Worm (Caenorhabditis elegans) whole organism, mixed stage, embryonic: ENCODE measurements around the gene ncs-5.

Experiments
- M03D4.4 ChIP-seq: sonication (generic microtip); optimal IDR thresholded peaks from 2 replicates; lab custom pipeline; 2017; ENCODE audit warnings: mild to moderate bottlenecking, missing genetic modification characterization, missing compliant biosample characterization
- bed-3 ChIP-seq: fragments of 200-800 bp; sonication (Bioruptor generic); optimal IDR thresholded peaks from 3 replicates; lab custom pipeline; 2018; ENCODE audit warnings: mild to moderate bottlenecking, missing genetic modification characterization, moderate library complexity, missing compliant biosample characterization
- blmp-1 ChIP-seq: fragments of 150-350 bp; optimal IDR thresholded peaks from 2 replicates; lab custom pipeline; 2014; ENCODE audit warnings: missing biosample characterization, missing genetic modification characterization
- ceh-39 ChIP-seq: fragments of 150-350 bp; optimal IDR thresholded peaks from 2 replicates; lab custom pipeline; 2014; ENCODE audit warnings: missing biosample characterization, missing genetic modification characterization
- ceh-43 ChIP-seq: fragments of 200-800 bp; sonication (Bioruptor generic); optimal IDR thresholded peaks from 2 replicates; lab custom pipeline; 2018; ENCODE audit warnings: mild to moderate bottlenecking, missing genetic modification characterization, moderate library complexity, missing compliant biosample characterization
- ceh-83 ChIP-seq: fragments of 200-800 bp; sonication (Bioruptor generic); optimal IDR thresholded peaks from 2 replicates; lab custom pipeline; 2018; ENCODE audit warnings: mild to moderate bottlenecking, missing genetic modification characterization, missing compliant biosample characterization
- cnd-1 ChIP-seq: fragments of 200-800 bp; sonication (Bioruptor generic); optimal IDR thresholded peaks from 2 replicates; lab custom pipeline; 2018; ENCODE audit warnings: mild to moderate bottlenecking, missing genetic modification characterization, missing compliant biosample characterization
- drap-1 ChIP-seq: fragments of 200-800 bp; sonication (Bioruptor generic); optimal IDR thresholded peaks from 3 replicates; lab custom pipeline; 2018; ENCODE audit warnings: mild to moderate bottlenecking, missing genetic modification characterization, missing compliant biosample characterization
- elt-1 ChIP-seq: sonication (generic microtip); optimal IDR thresholded peaks from 2 replicates; lab custom pipeline; 2017; ENCODE audit warnings: missing genetic modification characterization, mild to moderate bottlenecking, missing compliant biosample characterization, antibody characterized with exemption, moderate library complexity, borderline replicate concordance; ENCODE audit not compliant: insufficient read depth
- elt-3 ChIP-seq: fragments of 150-350 bp; optimal IDR thresholded peaks from 2 replicates; lab custom pipeline; 2014; ENCODE audit warnings: missing biosample characterization, missing genetic modification characterization
- flh-1 ChIP-seq: fragments of 200-800 bp; sonication (Bioruptor generic); optimal IDR thresholded peaks from 2 replicates; lab custom pipeline; 2018; ENCODE audit warnings: mild to moderate bottlenecking, missing genetic modification characterization, moderate library complexity, missing compliant biosample characterization
- ham-2 ChIP-seq: fragments of 200-800 bp; sonication (Bioruptor generic); optimal IDR thresholded peaks from 2 replicates; lab custom pipeline; 2018; ENCODE audit warnings: mild to moderate bottlenecking, missing genetic modification characterization, missing compliant biosample characterization
- hlh-1 ChIP-seq: fragments of 150-350 bp; optimal IDR thresholded peaks from 2 replicates; lab custom pipeline; 2014; ENCODE audit warnings: missing biosample characterization, missing genetic modification reagents, missing genetic modification characterization
- lin-13 ChIP-seq: fragments of 150-350 bp; optimal IDR thresholded peaks from 2 replicates; lab custom pipeline; 2014; ENCODE audit warnings: missing biosample characterization, missing genetic modification characterization
- lin-32 ChIP-seq: fragments of 200-800 bp; sonication (Bioruptor generic); optimal IDR thresholded peaks from 2 replicates; lab custom pipeline; 2018; ENCODE audit warnings: mild to moderate bottlenecking, missing genetic modification characterization, missing compliant biosample characterization
- lsy-2 ChIP-seq: fragments of 150-350 bp; optimal IDR thresholded peaks from 2 replicates; lab custom pipeline; 2014; ENCODE audit warnings: missing biosample characterization, missing genetic modification characterization
- mab-5 ChIP-seq: fragments of 150-350 bp; optimal IDR thresholded peaks from 2 replicates; lab custom pipeline; 2014; ENCODE audit warnings: missing biosample characterization, missing genetic modification characterization
- mep-1 ChIP-seq: fragments of 150-350 bp; optimal IDR thresholded peaks from 2 replicates; lab custom pipeline; 2017; ENCODE audit warnings: missing biosample characterization, missing genetic modification reagents, missing genetic modification characterization, inconsistent platforms
- nhr-12 ChIP-seq: fragments of 150-350 bp; optimal IDR thresholded peaks from 2 replicates; lab custom pipeline; 2014; ENCODE audit warnings: missing biosample characterization, missing genetic modification characterization
- nhr-2 ChIP-seq: fragments of 150-350 bp; optimal IDR thresholded peaks from 2 replicates; lab custom pipeline; 2014; ENCODE audit warnings: missing biosample characterization, missing genetic modification characterization
- nhr-237 ChIP-seq: fragments of 150-350 bp; optimal IDR thresholded peaks from 2 replicates; lab custom pipeline; 2014; ENCODE audit warnings: missing biosample characterization, missing genetic modification characterization
- nhr-28 ChIP-seq: fragments of 150-350 bp; optimal IDR thresholded peaks from 2 replicates; lab custom pipeline; 2014; ENCODE audit warnings: missing biosample characterization, missing genetic modification characterization
- nhr-76 ChIP-seq: sonication (generic microtip); optimal IDR thresholded peaks from 2 replicates; lab custom pipeline; 2017; ENCODE audit warnings: missing biosample characterization, missing genetic modification characterization
- pha-4 ChIP-seq: fragments of 150-350 bp; optimal IDR thresholded peaks from 2 replicates; lab custom pipeline; 2018; ENCODE audit warnings: missing biosample characterization, missing genetic modification reagents, missing genetic modification characterization
- sem-2 ChIP-seq: fragments of 200-800 bp; sonication (Bioruptor generic); optimal IDR thresholded peaks from 2 replicates; lab custom pipeline; 2018; ENCODE audit warnings: mild to moderate bottlenecking, missing genetic modification characterization, missing compliant biosample characterization
- snpc-4 ChIP-seq: fragments of 150-350 bp; optimal IDR thresholded peaks from 2 replicates; lab custom pipeline; 2014; ENCODE audit warnings: missing biosample characterization, missing genetic modification characterization
- sptf-1 ChIP-seq: sonication (generic microtip); optimal IDR thresholded peaks from 2 replicates; lab custom pipeline; 2017; ENCODE audit warnings: mild to moderate bottlenecking, missing genetic modification characterization, moderate library complexity, missing compliant biosample characterization
- tbx-8 ChIP-seq: fragments of 200-800 bp; sonication (Bioruptor generic); optimal IDR thresholded peaks from 2 replicates; lab custom pipeline; 2018; ENCODE audit warnings: mild to moderate bottlenecking, missing genetic modification characterization, moderate library complexity, missing compliant biosample characterization
- unc-120 ChIP-seq: sonication (generic microtip); optimal IDR thresholded peaks from 2 replicates; lab custom pipeline; 2017; ENCODE audit warnings: missing genetic modification characterization, missing compliant biosample characterization; ENCODE audit not compliant: poor library complexity, severe bottlenecking
- unc-39 ChIP-seq: fragments of 150-350 bp; optimal IDR thresholded peaks from 2 replicates; lab custom pipeline; 2014; ENCODE audit warnings: missing biosample characterization, missing genetic modification characterization
- unc-62 ChIP-seq: fragments of 150-350 bp; optimal IDR thresholded peaks from 2 replicates; lab custom pipeline; 2014; ENCODE audit warnings: missing biosample characterization, missing genetic modification reagents, missing genetic modification characterization
- zip-8 ChIP-seq: fragments of 150-350 bp; optimal IDR thresholded peaks from 2 replicates; lab custom pipeline; 2014; ENCODE audit warnings: missing biosample characterization, missing genetic modification characterization
- ztf-11 ChIP-seq: fragments of 150-350 bp; optimal IDR thresholded peaks from 2 replicates; lab custom pipeline; 2014; ENCODE audit warnings: missing biosample characterization, missing genetic modification characterization

Gene ncs-5

ce11 chrV:18787417-18787918, 32.1 kb upstream of the ncs-5 start, which contains the start of gene Y17D7B.2:
Y17D7B.2 (plus strand) TSS chrV:18787739.
- TF ChIP-seq bed-3 (GFP tag; lab: Kevin White, UChicago) (no peak), ham-2 (no peak), lin-32 (GFP tag; lab: Kevin White, UChicago) (no peak), snpc-4 (tag; lab: Kevin White, UChicago) (no peak), blmp-1 (no peak), sptf-1 (no peak), M03D4.4 (tag; lab: Kevin White, UChicago) (no peak), lin-13 (tag; lab: Kevin White, UChicago) (no peak)
- TF ChIP-seq, all 35 proteins: peak for 0

- no peak for TF ChIP-seq mab-5
- no peak for TF ChIP-seq tbx-8 (GFP tag; lab: Kevin White, UChicago)
- no peak for TF ChIP-seq nhr-2 (tag; lab: Kevin White, UChicago)
- TF ChIP-seq hlh-1 (tag; lab: Kevin White, UChicago) = no peak
- no peak for TF ChIP-seq nhr-28 (tag; lab: Kevin White, UChicago)
- no peak for TF ChIP-seq elt-3 (tag; lab: Kevin White, UChicago)
- TF ChIP-seq unc-62 = no peak
- TF ChIP-seq unc-39 (tag; lab: Kevin White, UChicago) = no peak
- TF ChIP-seq drap-1 = no peak
- TF ChIP-seq unc-120 (tag; lab: Kevin White, UChicago) = no peak
- TF ChIP-seq nhr-76 = no peak
- TF ChIP-seq mep-1 (tag; lab: Kevin White, UChicago) = no peak
- no peak for TF ChIP-seq lsy-2 (tag; lab: Kevin White, UChicago)
- TF ChIP-seq ceh-39 (tag; lab: Kevin White, UChicago) = no peak
These were observed 28.9 kb upstream of the ncs-5 start, which contains the start of gene nhr-231 for ce11 chrV:18790658-18791057. nhr-231 (plus strand) TSS chrV:18790958.

DNA sequence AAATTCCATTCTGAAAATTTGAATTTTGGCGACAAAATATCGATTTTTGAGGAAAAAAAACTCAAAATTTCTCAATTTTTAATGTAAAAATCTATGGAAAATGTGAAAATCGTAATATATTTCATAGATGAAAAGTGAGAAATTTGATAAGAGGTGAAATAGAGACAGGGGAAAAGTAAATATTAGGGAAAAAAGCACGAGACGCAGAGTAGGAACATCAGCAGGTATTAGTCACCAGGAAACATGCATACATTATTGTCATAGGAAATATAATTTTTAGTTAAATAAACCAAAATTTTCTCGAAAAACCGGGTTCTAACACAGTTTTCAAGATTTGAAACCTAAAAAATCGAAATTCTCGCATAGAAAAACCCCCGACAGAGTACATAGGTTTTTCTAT, 18.8 kb upstream of the ncs-5 start, which contains the start of gene nhr-170:
nhr-170 (minus strand) TSS at position 16 of the 400 bp plus-strand sequence.
- TF ChIP-seq sem-2 (GFP tag; lab: Kevin White, UChicago) (no peak), mab-5 (no peak)

ce11 chrV:18802077-18802476, 17.5 kb upstream of the ncs-5 start, which contains the start of gene C54E10.11:
C54E10.11 (minus strand) TSS chrV:18802177.
- no peak for TF ChIP-seq sem-2 (GFP tag; lab: Kevin White, UChicago)
- TF ChIP-seq ztf-11 (tag; lab: Kevin White, UChicago) = no peak
- no peak for TF ChIP-seq ceh-83 (GFP tag; lab: Kevin White, UChicago)
- TF ChIP-seq ceh-39 (tag; lab: Kevin White, UChicago) = no peak
- no peak for TF ChIP-seq elt-3 (tag; lab: Kevin White, UChicago)
- TF ChIP-seq pha-4 (tag; lab: Kevin White, UChicago) = no peak
- no peak for TF ChIP-seq cnd-1 (tag; lab: Kevin White, UChicago)
- TF ChIP-seq zip-8 (tag; lab: Kevin White, UChicago) = no peak
- TF ChIP-seq flh-1 (GFP tag; lab: Kevin White, UChicago) = no peak
- no peak for TF ChIP-seq lin-13 (tag; lab: Kevin White, UChicago)
- TF ChIP-seq lin-32 (GFP tag; lab: Kevin White, UChicago) = no peak
- TF ChIP-seq ham-2 = no peak
- TF ChIP-seq ceh-43 = no peak
- no peak for TF ChIP-seq nhr-12 (tag; lab: Kevin White, UChicago)
- no peak for TF ChIP-seq M03D4.4 (tag; lab: Kevin White, UChicago)
- TF ChIP-seq, all 35 proteins: peak for 0

DNA sequence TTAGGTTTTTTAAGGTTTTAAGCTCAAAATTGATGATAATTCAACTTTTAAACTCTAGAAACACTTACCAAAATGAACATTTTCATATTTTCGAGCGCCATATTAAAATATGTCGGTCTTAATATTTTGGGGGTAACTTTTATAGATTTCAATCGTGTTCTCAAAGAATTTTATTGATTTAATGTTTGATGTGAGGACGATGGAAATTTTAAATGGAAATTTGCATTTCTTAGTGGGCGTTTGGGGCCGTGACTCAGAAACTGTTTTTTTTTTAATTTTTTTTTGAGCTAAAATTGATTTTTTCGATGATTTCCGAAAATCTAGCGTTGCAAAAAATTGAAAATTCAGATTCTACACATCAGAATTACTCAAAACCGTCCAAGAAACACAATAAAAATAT, 16.3 kb upstream of the ncs-5 start, which contains the start of gene C54E10.10:
C54E10.10 (minus strand) TSS at position 101 of the 400 bp plus-strand sequence.
- TF ChIP-seq nhr-237 (tag; lab: Kevin White, UChicago) (no peak), nhr-76 (no peak), unc-39 (tag; lab: Kevin White, UChicago) (no peak), ztf-11 (tag; lab: Kevin White, UChicago) (no peak), mab-5 (no peak), tbx-8 (GFP tag; lab: Kevin White, UChicago) (no peak), blmp-1 (no peak), elt-1 (tag; lab: Kevin White, UChicago) (no peak), elt-3 (tag; lab: Kevin White, UChicago) (no peak), mep-1 (tag; lab: Kevin White, UChicago) (no peak), zip-8 (tag; lab: Kevin White, UChicago) (no peak), unc-120 (tag; lab: Kevin White, UChicago) (no peak), sptf-1 (no peak), nhr-28 (tag; lab: Kevin White, UChicago) (no peak), unc-62 (no peak)
